Comparison of ENCODE assay signal across 4 fruit fly cellular contexts in genomic region chr2L:7925389-7925788, dm6.
TF ChIP-seq lines count a peak whose summit lies in the region.

No protein-coding gene starts in this region.

TF ChIP-seq in whole organism, adult, 20 proteins besides CTCF, POLR2A, EP300 and RAD21 (continued from another document):
- TF ChIP-seq bab1 (GFP tag; optimal IDR thresholded peaks at IDR 0.05; lab: Kevin White, UChicago): no peak
TF ChIP-seq in whole organism, adult: peak in this region for 5.

TF ChIP-seq in whole organism, embryonic, 481 proteins besides CTCF, POLR2A, EP300 and RAD21 (continued from another document and continues in another):
- TF ChIP-seq nerfin-1 (tag; optimal IDR thresholded peaks at IDR 0.05; lab: Kevin White, UChicago): peak; percentile 84
- peak; percentile 69 for TF ChIP-seq mirr (GFP tag; optimal IDR thresholded peaks at IDR 0.05; lab: Kevin White, UChicago)
- TF ChIP-seq E2f2 (GFP tag; IDR thresholded peaks at IDR 0.05; lab: Robert Waterston, UW): peak; percentile 68
- TF ChIP-seq CG15073 (GFP tag; optimal IDR thresholded peaks at IDR 0.05; lab: Kevin White, UChicago): peak; percentile 28
- TF ChIP-seq Doc3 (GFP tag; IDR thresholded peaks at IDR 0.05; lab: Robert Waterston, UW; ENCODE audit: partially characterized antibody): no peak; the same call in 2 of the 3 replicates
- TF ChIP-seq ken (GFP tag; IDR thresholded peaks at IDR 0.05; lab: Robert Waterston, UW): peak; percentile 87
- peak; percentile 91 for TF ChIP-seq ttk (GFP tag; IDR thresholded peaks at IDR 0.05; lab: Robert Waterston, UW)
- peak; percentile 83 for TF ChIP-seq scrt (GFP tag; optimal IDR thresholded peaks at IDR 0.05; lab: Kevin White, UChicago)
- TF ChIP-seq ERR (GFP tag; optimal IDR thresholded peaks at IDR 0.05; lab: Kevin White, UChicago): peak; percentile 82
- no peak for TF ChIP-seq hbn (GFP tag; IDR thresholded peaks at IDR 0.05; lab: Robert Waterston, UW; ENCODE audit: partially characterized antibody)
- TF ChIP-seq dan (GFP tag; IDR thresholded peaks at IDR 0.05; lab: Robert Waterston, UW): peak; percentile 47; the same call in 1 of the 2 replicates
- TF ChIP-seq Lim3 (GFP tag; IDR thresholded peaks at IDR 0.05; lab: Robert Waterston, UW): peak; percentile 44; the same call in 1 of the 2 replicates
- peak; percentile 98 for TF ChIP-seq sens (GFP tag; lab: Kevin White, UChicago)
- TF ChIP-seq HmgD (GFP tag; optimal IDR thresholded peaks at IDR 0.05; lab: Kevin White, UChicago): peak; percentile 30
- peak; percentile 54 to 92 for TF ChIP-seq Hr51 (GFP tag; optimal IDR thresholded peaks at IDR 0.05; lab: Kevin White, UChicago)
- peak; percentile 77 for TF ChIP-seq Spps (tag; optimal IDR thresholded peaks at IDR 0.05; lab: Kevin White, UChicago)
- no peak for TF ChIP-seq CG16779 (GFP tag; IDR thresholded peaks at IDR 0.05; lab: Robert Waterston, UW)
- peak; percentile 82 for TF ChIP-seq Gug (GFP tag; IDR thresholded peaks at IDR 0.05; lab: Robert Waterston, UW)
- peak; percentile 71 for TF ChIP-seq Chrac-16 (GFP tag; optimal IDR thresholded peaks at IDR 0.05; lab: Kevin White, UChicago)
- peak; percentile 95 for TF ChIP-seq Ets65A (GFP tag; lab: Kevin White, UChicago)
- TF ChIP-seq CG14050 (GFP tag; IDR thresholded peaks at IDR 0.05; lab: Robert Waterston, UW): peak; percentile 84
- TF ChIP-seq Sox100B (GFP tag; optimal IDR thresholded peaks at IDR 0.05; lab: Kevin White, UChicago): peak; percentile 85
- TF ChIP-seq CG6813 (GFP tag; optimal IDR thresholded peaks at IDR 0.05; lab: Kevin White, UChicago): peak; percentile 91
- TF ChIP-seq CG10321 (GFP tag; IDR thresholded peaks at IDR 0.05; lab: Robert Waterston, UW): peak; percentile 46
- TF ChIP-seq YL-1 (GFP tag; optimal IDR thresholded peaks at IDR 0.05; lab: Kevin White, UChicago): peak; percentile 21
- TF ChIP-seq CG8478 (optimal IDR thresholded peaks at IDR 0.05; lab: Kevin White, UChicago): no peak
- TF ChIP-seq Dad (GFP tag; optimal IDR thresholded peaks at IDR 0.05; lab: Kevin White, UChicago): peak; percentile 79
- peak; percentile 94 for TF ChIP-seq CG7839 (tag; optimal IDR thresholded peaks at IDR 0.05; lab: Kevin White, UChicago)
- peak; percentile 84 for TF ChIP-seq CG4820 (GFP tag; optimal IDR thresholded peaks at IDR 0.05; lab: Kevin White, UChicago)
- peak; percentile 76 for TF ChIP-seq dimm (GFP tag; IDR thresholded peaks at IDR 0.05; lab: Robert Waterston, UW)
- TF ChIP-seq CG7556 (GFP tag; optimal IDR thresholded peaks at IDR 0.05; lab: Kevin White, UChicago): peak; percentile 93
- TF ChIP-seq otp (GFP tag; IDR thresholded peaks at IDR 0.05; lab: Robert Waterston, UW): peak; percentile 82
- peak; percentile 74 for TF ChIP-seq kay (GFP tag; optimal IDR thresholded peaks at IDR 0.05; lab: Kevin White, UChicago)
- TF ChIP-seq org-1 (GFP tag; optimal IDR thresholded peaks at IDR 0.05; lab: Kevin White, UChicago): peak; percentile 87
- TF ChIP-seq gce (GFP tag; IDR thresholded peaks at IDR 0.05; lab: Robert Waterston, UW): peak; percentile 91
- peak; percentile 84 for TF ChIP-seq CG10654 (GFP tag; optimal IDR thresholded peaks at IDR 0.05; lab: Kevin White, UChicago)
- TF ChIP-seq ham (GFP tag; IDR thresholded peaks at IDR 0.05; lab: Robert Waterston, UW): 0 out of 2 replicates have a peak, but pooled peaks have one; percentile 51
- peak; percentile 71 for TF ChIP-seq lbe (GFP tag; optimal IDR thresholded peaks at IDR 0.05; lab: Kevin White, UChicago)
- peak; percentile 98 for TF ChIP-seq Drgx (GFP tag; IDR thresholded peaks at IDR 0.05; lab: Robert Waterston, UW)
- TF ChIP-seq onecut (GFP tag; IDR thresholded peaks at IDR 0.05; lab: Robert Waterston, UW): peak; percentile 90
- peak; percentile 88 for TF ChIP-seq E2f1 (GFP tag; IDR thresholded peaks at IDR 0.05; lab: Robert Waterston, UW)
- TF ChIP-seq CG30020 (tag; optimal IDR thresholded peaks at IDR 0.05; lab: Kevin White, UChicago): peak; percentile 22
- TF ChIP-seq jumu (GFP tag; optimal IDR thresholded peaks at IDR 0.05; lab: Kevin White, UChicago): peak; percentile 91

TF ChIP-seq in whole organism, prepupa, 60 proteins besides CTCF, POLR2A, EP300 and RAD21 (continued from another document):
- TF ChIP-seq Hr39 (GFP tag; optimal IDR thresholded peaks at IDR 0.05; lab: Kevin White, UChicago) (peak; percentile 88), Smox (GFP tag; optimal IDR thresholded peaks at IDR 0.05; lab: Kevin White, UChicago) (peak; percentile 88), lz (GFP tag; optimal IDR thresholded peaks at IDR 0.05; lab: Kevin White, UChicago) (peak; percentile 92), CG15336 (GFP tag; IDR thresholded peaks at IDR 0.05; lab: Robert Waterston, UW) (peak; percentile 98), fd85E (GFP tag; optimal IDR thresholded peaks at IDR 0.05; lab: Kevin White, UChicago) (peak; percentile 74), ss (GFP tag; optimal IDR thresholded peaks at IDR 0.05; lab: Kevin White, UChicago) (peak; percentile 91 to 92), Ets96B (tag; optimal IDR thresholded peaks at IDR 0.05; lab: Kevin White, UChicago) (peak; percentile 96), CG11762 (GFP tag; optimal IDR thresholded peaks at IDR 0.05; lab: Kevin White, UChicago; ENCODE audit: insufficient read depth) (peak; percentile 92), Eip93F (GFP tag; optimal IDR thresholded peaks at IDR 0.05; lab: Kevin White, UChicago) (peak; percentile 66), salr (GFP tag; optimal IDR thresholded peaks at IDR 0.05; lab: Kevin White, UChicago) (peak; percentile 90 to 97), CG10631 (GFP tag; optimal IDR thresholded peaks at IDR 0.05; lab: Kevin White, UChicago) (peak; percentile 96), Hr4 (GFP tag; optimal IDR thresholded peaks at IDR 0.05; lab: Kevin White, UChicago) (peak; percentile 98), Sox102F (GFP tag; optimal IDR thresholded peaks at IDR 0.05; lab: Kevin White, UChicago) (peak; percentile 91), CG8632 (GFP tag; optimal IDR thresholded peaks at IDR 0.05; lab: Kevin White, UChicago) (peak; percentile 89), OdsH (GFP tag; optimal IDR thresholded peaks at IDR 0.05; lab: Kevin White, UChicago) (peak; percentile 95), Eip75B (GFP tag; optimal IDR thresholded peaks at IDR 0.05; lab: Kevin White, UChicago) (peak; percentile 96), CG4318 (GFP tag; optimal IDR thresholded peaks at IDR 0.05; lab: Kevin White, UChicago) (peak; percentile 95), CG8119 (GFP tag; IDR thresholded peaks at IDR 0.05; lab: Robert Waterston, UW) (peak; percentile 98), Gug (GFP tag; IDR thresholded peaks at IDR 0.05; lab: Robert Waterston, UW) (peak; percentile 96), dsx (GFP tag; optimal IDR thresholded peaks at IDR 0.05; lab: Kevin White, UChicago; ENCODE audit: poor library complexity, severe bottlenecking) (peak; percentile 93), vri (GFP tag; optimal IDR thresholded peaks at IDR 0.05; lab: Kevin White, UChicago) (peak; percentile 84), CG6854 (GFP tag; optimal IDR thresholded peaks at IDR 0.05; lab: Kevin White, UChicago) (peak; percentile 82), Hr38 (GFP tag; optimal IDR thresholded peaks at IDR 0.05; lab: Kevin White, UChicago) (peak; percentile 74), CG9139 (GFP tag; optimal IDR thresholded peaks at IDR 0.05; lab: Kevin White, UChicago) (peak; percentile 88), CG11294 (GFP tag; IDR thresholded peaks at IDR 0.05; lab: Robert Waterston, UW) (peak; percentile 95), Lpt (GFP tag; optimal IDR thresholded peaks at IDR 0.05; lab: Kevin White, UChicago) (peak; percentile 97), Eip78C (GFP tag; lab: Kevin White, UChicago) (peak; percentile 99), CG7368 (GFP tag; optimal IDR thresholded peaks at IDR 0.05; lab: Kevin White, UChicago) (peak; percentile 91), cyc (GFP tag; optimal IDR thresholded peaks at IDR 0.05; lab: Kevin White, UChicago) (peak; percentile 87), achi (GFP tag; optimal IDR thresholded peaks at IDR 0.05; lab: Kevin White, UChicago) (peak; percentile 96), CG34406 (GFP tag; optimal IDR thresholded peaks at IDR 0.05; lab: Kevin White, UChicago) (peak; percentile 89), CG32006 (GFP tag; optimal IDR thresholded peaks at IDR 0.05; lab: Kevin White, UChicago) (peak; percentile 98), CG6276 (GFP tag; optimal IDR thresholded peaks at IDR 0.05; lab: Kevin White, UChicago) (peak; percentile 96), CG6808 (GFP tag; optimal IDR thresholded peaks at IDR 0.05; lab: Kevin White, UChicago) (peak; percentile 93), Sox15 (GFP tag; optimal IDR thresholded peaks at IDR 0.05; lab: Kevin White, UChicago) (peak; percentile 83), CG8319 (GFP tag; optimal IDR thresholded peaks at IDR 0.05; lab: Kevin White, UChicago) (peak; percentile 85), acj6 (GFP tag; optimal IDR thresholded peaks at IDR 0.05; lab: Kevin White, UChicago) (peak; percentile 95), esn (GFP tag; optimal IDR thresholded peaks at IDR 0.05; lab: Kevin White, UChicago) (peak; percentile 92), Blimp-1 (GFP tag; optimal IDR thresholded peaks at IDR 0.05; lab: Kevin White, UChicago) (peak; percentile 58), net (GFP tag; optimal IDR thresholded peaks at IDR 0.05; lab: Kevin White, UChicago) (peak; percentile 96)

TF ChIP-seq in whole organism, wandering third instar larva, 38 proteins besides CTCF, POLR2A, EP300 and RAD21 (continued from another document):
- TF ChIP-seq HLH106 (tag; optimal IDR thresholded peaks at IDR 0.05; lab: Kevin White, UChicago) (peak; percentile 90), Jra (GFP tag; optimal IDR thresholded peaks at IDR 0.05; lab: Kevin White, UChicago) (peak; percentile 56), h (GFP tag; optimal IDR thresholded peaks at IDR 0.05; lab: Kevin White, UChicago) (peak; percentile 95), jim (GFP tag; optimal IDR thresholded peaks at IDR 0.05; lab: Kevin White, UChicago) (no peak), GATAd (GFP tag; optimal IDR thresholded peaks at IDR 0.05; lab: Kevin White, UChicago) (no peak), tai (GFP tag; optimal IDR thresholded peaks at IDR 0.05; lab: Kevin White, UChicago) (peak; percentile 78), OdsH (GFP tag; optimal IDR thresholded peaks at IDR 0.05; lab: Kevin White, UChicago) (peak; percentile 86), N (GFP tag; optimal IDR thresholded peaks at IDR 0.05; lab: Kevin White, UChicago) (no peak), foxo (GFP tag; optimal IDR thresholded peaks at IDR 0.05; lab: Kevin White, UChicago) (peak; percentile 74 to 83), brk (GFP tag; optimal IDR thresholded peaks at IDR 0.05; lab: Kevin White, UChicago) (peak; percentile 82), lola (GFP tag; optimal IDR thresholded peaks at IDR 0.05; lab: Kevin White, UChicago) (no peak), pan (optimal IDR thresholded peaks at IDR 0.05; lab: Kevin White, UChicago) (no peak), br (GFP tag; optimal IDR thresholded peaks at IDR 0.05; lab: Kevin White, UChicago) (peak; percentile 90), usp (GFP tag; optimal IDR thresholded peaks at IDR 0.05; lab: Kevin White, UChicago) (no peak), woc (GFP tag; optimal IDR thresholded peaks at IDR 0.05; lab: Kevin White, UChicago) (peak; percentile 83), sage (GFP tag; optimal IDR thresholded peaks at IDR 0.05; lab: Kevin White, UChicago) (peak; percentile 79), Hr78 (GFP tag; optimal IDR thresholded peaks at IDR 0.05; lab: Kevin White, UChicago) (no peak)
